Fruit fly (Drosophila melanogaster) ovary, adult (tissue): ENCODE results near the gene Tengl3.

ENCODE experiments used
- CG17801 ChIP-seq: fragments of 200-800 bp; optimal IDR thresholded peaks from 2 replicates; lab custom pipeline; 2019; ENCODE audit warnings: missing biosample characterization, mild to moderate bottlenecking, missing genetic modification characterization, moderate library complexity; ENCODE audit not compliant: partially characterized antibody

Gene Tengl3

dm6 chr2L:2202853-2203717 lies 35.0 kb downstream of the Tengl3 start:
- peak; percentile 57 for TF ChIP-seq CG17801 (GFP tag; lab: Kevin White, UChicago)

- peak; percentile 100 for TF ChIP-seq CG17801 (GFP tag; lab: Kevin White, UChicago)
Observed at dm6 chr2L:2202018-2202852, 35.8 kb downstream of the Tengl3 start.

- TF ChIP-seq CG17801 (GFP tag; lab: Kevin White, UChicago) = peak; percentile 82
Observed at dm6 chr2L:2201107-2201561, 36.9 kb downstream of the Tengl3 start.

dm6 chr2L:2200136-2201036 lies 37.7 kb downstream of the Tengl3 start:
- peak; percentile 70 for TF ChIP-seq CG17801 (GFP tag; lab: Kevin White, UChicago)

dm6 chr2L:2199433-2199796 lies 38.6 kb downstream of the Tengl3 start:
- TF ChIP-seq CG17801 (GFP tag; lab: Kevin White, UChicago) = no peak

dm6 chr2L:2198613-2199432 lies 39.2 kb downstream of the Tengl3 start:
- TF ChIP-seq CG17801 (GFP tag; lab: Kevin White, UChicago) = peak; percentile 52

- no peak for TF ChIP-seq CG17801 (GFP tag; lab: Kevin White, UChicago)
Observed at dm6 chr2L:2198119-2198494, 39.9 kb downstream of the Tengl3 start.

- no peak for TF ChIP-seq CG17801 (GFP tag; lab: Kevin White, UChicago)
Observed at dm6 chr2L:2197475-2198118, 40.5 kb downstream of the Tengl3 start, which contains the start of gene COX7AL2. Gene COX7AL2 (minus strand): TSS chr2L:2197912.

- no peak for TF ChIP-seq CG17801 (GFP tag; lab: Kevin White, UChicago)
Observed at dm6 chr2L:2196590-2197474, 41.2 kb downstream of the Tengl3 start.

- no peak for TF ChIP-seq CG17801 (GFP tag; lab: Kevin White, UChicago)
Observed at dm6 chr2L:2195328-2195727, 42.7 kb downstream of the Tengl3 start.

- no peak for TF ChIP-seq CG17801 (GFP tag; lab: Kevin White, UChicago)
Observed at dm6 chr2L:2194305-2194828, 43.7 kb downstream of the Tengl3 start.

- TF ChIP-seq CG17801 (GFP tag; lab: Kevin White, UChicago) = peak; percentile 83
Observed at dm6 chr2L:2193357-2193780, 44.7 kb downstream of the Tengl3 start.
